Fruit fly (Drosophila melanogaster) whole organism, larva: ENCODE data around the gene CG31510.
"Not testable (repeated sequence)": the region's sequence is repeated elsewhere in the genome, so short reads cannot be mapped to it uniquely, and the experiment has no call there.

Experiments used
- noc ChIP-seq: fragments of 200-800 bp; sonication (Bioruptor generic); optimal IDR thresholded peaks from 3 replicates; lab custom pipeline; 2019; ENCODE audit warnings: missing biosample characterization, mild to moderate bottlenecking, missing genetic modification characterization, moderate library complexity

CG31510 gene

dm6 chr3R:25122736-25123211 lies at the start of gene CG31510, which contains the start of gene TTLL5:
TSS of gene CG31510 (minus strand) at chr3R:25122920.
TSS of gene TTLL5 (minus strand) at chr3R:25122920.
- TF ChIP-seq noc, result no peak

- TF ChIP-seq noc, result no peak
Observed at dm6 chr3R:25172353-25172752, 49.6 kb upstream of the CG31510 start.

- TF ChIP-seq noc, result no peak
Observed at dm6 chr3R:25168259-25168972, 45.7 kb upstream of the CG31510 start.

dm6 chr3R:25167407-25168191 lies 44.9 kb upstream of the CG31510 start:
- no peak for TF ChIP-seq noc

- TF ChIP-seq noc, result no peak
Observed at dm6 chr3R:25166788-25167187, 44.1 kb upstream of the CG31510 start.

- TF ChIP-seq noc, result no peak
Observed at dm6 chr3R:25161520-25161919, 38.8 kb upstream of the CG31510 start.

dm6 chr3R:25152342-25152741 lies 29.6 kb upstream of the CG31510 start:
- no peak for TF ChIP-seq noc

dm6 chr3R:25137565-25138367 lies 15.0 kb upstream of the CG31510 start, which contains the start of gene danr:
TSS of gene danr (plus strand) at chr3R:25138072.
- TF ChIP-seq noc, result no peak

- TF ChIP-seq noc, result not testable (repeated sequence)
Observed at dm6 chr3R:25131042-25131441, 8.3 kb upstream of the CG31510 start, which contains the start of gene Bili. TSS of gene Bili (plus strand) at chr3R:25131306.

dm6 chr3R:25127231-25127689 lies 4.5 kb upstream of the CG31510 start, which contains the start of the genes Mocs2A, Mocs2B and Clbn:
TSS of gene Mocs2A (minus strand) at chr3R:25127359.
TSS of gene Mocs2B (minus strand) at chr3R:25127359.
TSS of gene Clbn (plus strand) at chr3R:25127502.
- TF ChIP-seq noc, result no peak

- no peak for TF ChIP-seq noc
Observed at dm6 chr3R:25126823-25127222, 4.1 kb upstream of the CG31510 start.

dm6 chr3R:25123262-25123661 lies 542 bp upstream of the CG31510 start, which contains the start of gene vig2:
TSS of gene vig2 (plus strand) at chr3R:25123373.
- not testable (repeated sequence) for TF ChIP-seq noc

- TF ChIP-seq noc, result no peak
Observed at dm6 chr3R:25112466-25112939, 10.2 kb downstream of the CG31510 start, which contains the start of gene Nepl16. TSS of gene Nepl16 (minus strand) at chr3R:25112516.

dm6 chr3R:25108932-25109331 lies 13.8 kb downstream of the CG31510 start, which contains the start of gene CG34027:
TSS of gene CG34027 (minus strand) at chr3R:25109032.
- no peak for TF ChIP-seq noc

- TF ChIP-seq noc, result no peak
Observed at dm6 chr3R:25102253-25102652, 20.5 kb downstream of the CG31510 start, which contains the start of gene CG45095. TSS of gene CG45095 (plus strand) at chr3R:25102553.

- TF ChIP-seq noc, result no peak
Observed at dm6 chr3R:25097486-25097885, 25.2 kb downstream of the CG31510 start, which contains the start of the genes CG33095 and CG33096. TSS of gene CG33095 (plus strand) at chr3R:25097672. TSS of gene CG33096 (plus strand) at chr3R:25097672.
